Worm (Caenorhabditis elegans): ENCODE results near the gene T13H5.1.
A peak's percentile ranks its signal among the peaks of the same experiment; 100 is the strongest.

- TF ChIP-seq nhr-76 (tag; optimal IDR thresholded peaks at IDR 0.05) (no peak), daf-12 (tag; optimal IDR thresholded peaks at IDR 0.05) (no peak), fkh-10 (GFP tag; optimal IDR thresholded peaks at IDR 0.05) (no peak), unc-62 (GFP tag; optimal IDR thresholded peaks at IDR 0.05) (no peak), lin-39 (tag; optimal IDR thresholded peaks at IDR 0.05) (peak; percentile 39), nhr-11 (tag; optimal IDR thresholded peaks at IDR 0.05) (no peak), unc-39 (tag; optimal IDR thresholded peaks at IDR 0.05) (no peak), nhr-77 (tag; optimal IDR thresholded peaks at IDR 0.05) (no peak), lin-15B (tag; optimal IDR thresholded peaks at IDR 0.05) (peak; percentile 40), egl-5 (tag; optimal IDR thresholded peaks at IDR 0.05) (no peak), ama-1 (optimal IDR thresholded peaks at IDR 0.05) (no peak), tbx-2 (tag; optimal IDR thresholded peaks at IDR 0.05) (no peak), mdl-1 (tag; optimal IDR thresholded peaks at IDR 0.05) (no peak)
These were observed 25.6 kb downstream of the T13H5.1 start for ce11 chrII:8483124-8483792.
